Fruit fly (Drosophila melanogaster): Measurements from ENCODE around the gene CG14963.

Gene CG14963

DNA sequence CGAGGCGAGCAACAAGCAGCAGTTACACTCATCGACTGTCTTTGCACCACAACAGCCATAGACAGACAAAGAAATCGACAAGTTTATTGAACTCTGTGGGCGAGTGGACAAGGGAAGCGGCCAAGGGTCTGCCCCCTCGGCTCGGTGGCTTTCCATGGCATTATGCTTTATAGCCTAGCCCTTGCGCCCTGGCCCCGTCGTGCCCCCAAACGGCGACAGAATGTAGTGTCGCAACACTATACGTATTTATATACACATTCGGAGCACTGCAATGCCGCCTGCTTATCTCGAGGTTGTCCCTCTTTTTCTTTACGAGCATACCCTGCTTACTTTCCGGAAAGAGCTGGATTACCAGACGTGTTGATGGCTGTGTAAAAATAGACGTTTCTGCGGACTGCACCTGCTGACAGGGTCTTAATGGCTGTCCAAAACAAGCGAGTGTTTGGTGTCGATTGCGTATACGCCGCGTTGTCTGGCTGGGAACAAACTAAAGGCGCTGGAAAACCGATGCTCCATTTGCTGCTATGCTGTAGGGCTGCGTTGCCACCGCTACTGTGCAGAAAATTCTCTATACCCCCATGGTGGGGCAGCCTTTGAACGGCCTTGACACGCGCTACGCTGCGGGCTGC lies 49.5 kb downstream of the CG14963 start (continued):
- TF ChIP-seq mirr (GFP tag; optimal IDR thresholded peaks at IDR 0.05) (peak; percentile 6), B-H2 (GFP tag; optimal IDR thresholded peaks at IDR 0.05) (no peak), CG18011 (GFP tag; optimal IDR thresholded peaks at IDR 0.05) (no peak), Dad (GFP tag; optimal IDR thresholded peaks at IDR 0.05) (no peak), pum (GFP tag; optimal IDR thresholded peaks at IDR 0.05) (no peak), CG11456 (GFP tag; IDR thresholded peaks at IDR 0.05) (no peak), Deaf1 (tag; optimal IDR thresholded peaks at IDR 0.05) (peak; percentile 13), CG17912 (GFP tag; optimal IDR thresholded peaks at IDR 0.05) (no peak), shn (GFP tag; optimal IDR thresholded peaks at IDR 0.05) (no peak), bab2 (GFP tag; optimal IDR thresholded peaks at IDR 0.05) (no peak), so (GFP tag; IDR thresholded peaks at IDR 0.05) (no peak; the same call in 2 of the 3 replicates), CG12299 (tag; optimal IDR thresholded peaks at IDR 0.05) (no peak), gcm2 (GFP tag; optimal IDR thresholded peaks at IDR 0.05) (no peak), Six4 (GFP tag; optimal IDR thresholded peaks at IDR 0.05) (no peak), Oli (tag; optimal IDR thresholded peaks at IDR 0.05) (no peak), CG14965 (GFP tag; optimal IDR thresholded peaks at IDR 0.05; ENCODE audit: borderline replicate concordance) (no peak), B-H1 (GFP tag; IDR thresholded peaks at IDR 0.05) (no peak), CG12942 (GFP tag; optimal IDR thresholded peaks at IDR 0.05) (no peak), vnd (GFP tag; IDR thresholded peaks at IDR 0.05; ENCODE audit: partially characterized antibody) (no peak), Nf-YA (GFP tag; IDR thresholded peaks at IDR 0.05) (no peak), Meics (GFP tag; optimal IDR thresholded peaks at IDR 0.05) (no peak), dysf (GFP tag; IDR thresholded peaks at IDR 0.05) (0 out of 3 replicates have a peak, but pooled peaks have one; percentile 26), CG2199 (GFP tag; IDR thresholded peaks at IDR 0.05) (0 out of 3 replicates have a peak, but pooled peaks have one; percentile 26), Ets65A (GFP tag) (no peak), Chrac-16 (GFP tag; optimal IDR thresholded peaks at IDR 0.05) (no peak), dmrt11E (tag; optimal IDR thresholded peaks at IDR 0.05) (no peak), sisA (GFP tag; IDR thresholded peaks at IDR 0.05) (0 out of 2 replicates have a peak, but pooled peaks have one; percentile 4), Hand (GFP tag; optimal IDR thresholded peaks at IDR 0.05) (no peak), CG13123 (GFP tag; optimal IDR thresholded peaks at IDR 0.05) (no peak), z (GFP tag; IDR thresholded peaks at IDR 0.05) (0 out of 3 replicates have a peak, but pooled peaks have one; percentile 12), CG15011 (GFP tag; optimal IDR thresholded peaks at IDR 0.05) (no peak), ftz-f1 (GFP tag; optimal IDR thresholded peaks at IDR 0.05) (peak; percentile 79), usp (GFP tag; optimal IDR thresholded peaks at IDR 0.05) (no peak), CG33557 (GFP tag; optimal IDR thresholded peaks at IDR 0.05) (no peak), CG31441 (GFP tag; IDR thresholded peaks at IDR 0.05) (no peak), CG9727 (GFP tag; optimal IDR thresholded peaks at IDR 0.05) (no peak), Hr78 (GFP tag; optimal IDR thresholded peaks at IDR 0.05) (peak in 1 of 2 experiments; percentile 94), Stat92E (GFP tag; optimal IDR thresholded peaks at IDR 0.05) (no peak)

DNA sequence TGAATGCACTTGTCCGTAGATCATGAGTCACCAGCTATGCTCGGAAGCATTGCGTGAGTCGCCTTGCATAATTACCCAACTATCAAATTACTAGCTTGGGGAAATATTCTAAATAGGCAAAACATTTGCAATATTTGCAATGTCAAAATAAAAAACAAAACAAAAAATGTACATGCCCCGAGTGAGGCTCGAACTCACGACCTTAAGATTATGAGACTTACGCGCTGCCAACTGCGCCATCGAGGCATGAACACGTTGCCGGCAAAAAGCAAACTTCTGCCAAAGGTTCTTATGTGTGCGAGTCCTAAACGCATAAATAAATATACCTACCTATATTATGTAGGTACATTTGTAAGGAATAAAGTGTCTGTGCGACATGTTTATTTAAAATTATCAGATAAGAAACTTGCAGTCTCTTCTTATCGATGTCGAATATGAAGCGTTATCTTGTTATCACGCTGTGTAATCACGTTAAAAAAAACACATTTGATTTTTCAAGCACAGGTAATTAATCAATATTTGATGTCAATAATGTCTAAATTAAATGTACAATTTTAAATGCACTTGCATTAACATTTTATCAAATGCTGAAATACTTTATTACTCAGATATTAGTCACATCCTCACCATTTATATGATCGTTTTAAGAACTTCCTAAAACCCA lies 50.4 kb downstream of the CG14963 start:
- TF ChIP-seq sens (GFP tag) (peak; percentile 43), amos (GFP tag; IDR thresholded peaks at IDR 0.05; ENCODE audit: partially characterized antibody) (peak; percentile 66; the same call in 1 of the 2 replicates), Bdp1 (GFP tag; optimal IDR thresholded peaks at IDR 0.05) (peak; percentile 97), dpn (GFP tag; optimal IDR thresholded peaks at IDR 0.05) (no peak), gsb-n (tag; optimal IDR thresholded peaks at IDR 0.05) (no peak), Pdp1 (GFP tag; optimal IDR thresholded peaks at IDR 0.05) (peak in 1 of 2 experiments; percentile 41), CG18619 (GFP tag; optimal IDR thresholded peaks at IDR 0.05) (no peak), CG6791 (GFP tag; IDR thresholded peaks at IDR 0.05; ENCODE audit: partially characterized antibody) (peak; percentile 71), CG16813 (GFP tag; IDR thresholded peaks at IDR 0.05; ENCODE audit: partially characterized antibody) (peak; percentile 50; the same call in 2 of the 3 replicates), Dll (GFP tag; IDR thresholded peaks at IDR 0.05; ENCODE audit: partially characterized antibody) (0 out of 4 replicates have a peak, but pooled peaks have one; percentile 32), Scr (GFP tag; IDR thresholded peaks at IDR 0.05; ENCODE audit: partially characterized antibody) (peak; percentile 53; the same call in 1 of the 2 replicates), Bgb (GFP tag; IDR thresholded peaks at IDR 0.05; ENCODE audit: partially characterized antibody) (peak; percentile 72)
